Fruit fly (Drosophila melanogaster): ENCODE results near the gene janB.

DNA sequence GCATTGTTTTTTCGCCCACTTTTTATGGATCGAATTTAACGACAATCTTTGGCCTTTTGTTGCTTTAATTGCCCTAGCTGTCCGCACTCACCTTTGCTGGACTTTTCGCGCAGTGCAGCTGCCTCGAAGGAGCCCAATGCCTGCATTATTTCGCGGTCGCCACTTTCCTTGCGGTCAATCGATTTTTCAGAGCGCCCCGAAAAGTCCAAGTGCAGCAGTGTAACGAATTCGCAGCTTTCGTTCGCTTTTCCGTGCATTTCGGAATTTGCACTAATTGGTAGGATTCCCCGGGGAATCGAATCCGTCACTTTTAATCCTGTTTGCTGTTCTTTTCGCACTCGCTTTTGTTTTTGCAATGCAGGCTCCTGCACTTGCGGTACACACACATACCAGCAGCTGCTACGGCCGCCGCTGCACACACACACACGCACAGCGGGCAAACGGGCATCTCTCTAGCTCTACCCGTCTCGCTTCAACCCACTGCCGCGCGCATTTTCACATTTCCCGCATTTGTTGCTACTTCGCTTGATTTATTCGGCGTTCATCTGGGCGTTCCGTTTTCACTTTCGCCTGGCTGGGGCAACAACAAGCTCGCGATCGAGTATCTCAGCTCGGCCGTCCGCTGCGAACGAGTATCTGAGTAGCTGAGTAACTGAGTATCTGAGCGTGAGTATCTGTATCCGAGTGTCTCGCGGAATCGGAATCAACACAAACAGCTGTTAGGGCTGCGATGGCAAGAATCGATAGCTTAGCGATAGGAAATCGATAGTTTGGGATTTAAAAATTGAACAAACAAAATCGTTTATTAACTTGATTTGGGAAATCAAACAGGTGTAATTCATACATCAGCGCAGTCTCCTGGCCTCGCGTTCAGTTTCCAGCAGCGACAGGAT lies 16.7 kb downstream of the janB start, which contains the start of gene Mgat2:
- TF ChIP-seq CG3032 (tag; optimal IDR thresholded peaks at IDR 0.05) (no peak), Sox102F (GFP tag; optimal IDR thresholded peaks at IDR 0.05) (no peak), CG32006 (GFP tag; optimal IDR thresholded peaks at IDR 0.05) (no peak), CG7368 (GFP tag; optimal IDR thresholded peaks at IDR 0.05) (no peak)

All from whole organism, prepupa.